Fruit fly (Drosophila melanogaster): ENCODE measurements around the gene CG6418.

CG6418 gene

dm6 chr3L:10893156-10893784 lies 14.4 kb upstream of the CG6418 start (continued):
- TF ChIP-seq Hr3 (GFP tag; optimal IDR thresholded peaks at IDR 0.05) (peak; percentile 18), pho (GFP tag; optimal IDR thresholded peaks at IDR 0.05) (no peak), fu2 (GFP tag; optimal IDR thresholded peaks at IDR 0.05) (no peak), CG7928 (GFP tag; optimal IDR thresholded peaks at IDR 0.05) (no peak), nmo (GFP tag; optimal IDR thresholded peaks at IDR 0.05) (peak; percentile 61), Sox102F (GFP tag; optimal IDR thresholded peaks at IDR 0.05) (peak; percentile 69), Ravus (GFP tag; IDR thresholded peaks at IDR 0.05) (no peak), CG9437 (GFP tag; optimal IDR thresholded peaks at IDR 0.05) (peak; percentile 59), Fer3 (tag; optimal IDR thresholded peaks at IDR 0.05) (peak; percentile 41), Nf-YC (tag; optimal IDR thresholded peaks at IDR 0.05) (peak; percentile 62), Hmx (GFP tag; optimal IDR thresholded peaks at IDR 0.05) (no peak), gce (GFP tag; IDR thresholded peaks at IDR 0.05) (no peak), CG14050 (GFP tag; IDR thresholded peaks at IDR 0.05) (no peak), Hmr (GFP tag; optimal IDR thresholded peaks at IDR 0.05) (peak; percentile 49), p53 (GFP tag; optimal IDR thresholded peaks at IDR 0.05) (no peak), ranshi (GFP tag; IDR thresholded peaks at IDR 0.05) (no peak), CG17568 (GFP tag; optimal IDR thresholded peaks at IDR 0.05) (no peak), CG15479 (GFP tag; optimal IDR thresholded peaks at IDR 0.05) (no peak), Bteb2 (GFP tag; optimal IDR thresholded peaks at IDR 0.05) (no peak), br (optimal IDR thresholded peaks at IDR 0.05) (no peak), CoRest (tag; optimal IDR thresholded peaks at IDR 0.05) (peak; percentile 81), Stat92E (GFP tag; optimal IDR thresholded peaks at IDR 0.05) (no peak), CG17802 (tag; optimal IDR thresholded peaks at IDR 0.05) (no peak), shn (GFP tag; optimal IDR thresholded peaks at IDR 0.05) (no peak), grau (tag; optimal IDR thresholded peaks at IDR 0.05) (peak; percentile 74), caup (GFP tag; optimal IDR thresholded peaks at IDR 0.05; ENCODE audit: severe bottlenecking) (peak; percentile 2), Nf-YA (GFP tag; IDR thresholded peaks at IDR 0.05) (no peak), CG10565 (GFP tag; optimal IDR thresholded peaks at IDR 0.05) (no peak), wek (GFP tag; optimal IDR thresholded peaks at IDR 0.05) (no peak), abd-A (tag; optimal IDR thresholded peaks at IDR 0.05) (peak; percentile 90), E2f2 (GFP tag; IDR thresholded peaks at IDR 0.05) (no peak), CG2116 (GFP tag; optimal IDR thresholded peaks at IDR 0.05) (no peak), CG10366 (GFP tag; IDR thresholded peaks at IDR 0.05) (0 out of 2 replicates have a peak, but pooled peaks have one; percentile 25), eve (GFP tag; optimal IDR thresholded peaks at IDR 0.05) (no peak), CG9817 (tag; optimal IDR thresholded peaks at IDR 0.05) (no peak), Abd-B (GFP tag; optimal IDR thresholded peaks at IDR 0.05) (no peak), dati (GFP tag; IDR thresholded peaks at IDR 0.05) (no peak), tx (GFP tag; optimal IDR thresholded peaks at IDR 0.05) (no peak), chinmo (GFP tag; IDR thresholded peaks at IDR 0.05; ENCODE audit: partially characterized antibody) (peak; percentile 94; the same call in 3 of the 4 replicates), salm (tag; optimal IDR thresholded peaks at IDR 0.05) (no peak), nau (GFP tag; optimal IDR thresholded peaks at IDR 0.05) (no peak), YL-1 (GFP tag; optimal IDR thresholded peaks at IDR 0.05) (no peak), sna (GFP tag; IDR thresholded peaks at IDR 0.05; ENCODE audit: partially characterized antibody) (no peak), Ptx1 (GFP tag; IDR thresholded peaks at IDR 0.05) (peak; percentile 45; the same call in 1 of the 2 replicates), CG12219 (GFP tag; optimal IDR thresholded peaks at IDR 0.05) (no peak), Gug (GFP tag; IDR thresholded peaks at IDR 0.05) (no peak), CG13775 (GFP tag; optimal IDR thresholded peaks at IDR 0.05) (no peak), sc (optimal IDR thresholded peaks at IDR 0.05) (no peak), sc (GFP tag; optimal IDR thresholded peaks at IDR 0.05) (no peak), Doc2 (GFP tag; IDR thresholded peaks at IDR 0.05) (no peak), CG2889 (GFP tag; IDR thresholded peaks at IDR 0.05) (no peak)
